Worm (Caenorhabditis elegans): Measurements from ENCODE around the gene pax-2.

- TF ChIP-seq ces-1 (GFP tag; optimal IDR thresholded peaks at IDR 0.05) (no peak), aha-1 (tag) (peak; percentile 18), snpc-1.2 (GFP tag; IDR thresholded peaks at IDR 0.05) (no peak), hmg-1.1 (GFP tag; IDR thresholded peaks at IDR 0.05) (no peak), fkh-10 (GFP tag; optimal IDR thresholded peaks at IDR 0.05) (no peak), nhr-10 (tag; optimal IDR thresholded peaks at IDR 0.05) (no peak), dpl-1 (GFP tag; optimal IDR thresholded peaks at IDR 0.05) (no peak), pqm-1 (tag; optimal IDR thresholded peaks at IDR 0.05) (no peak), zip-2 (tag; optimal IDR thresholded peaks at IDR 0.05) (no peak), nhr-76 (tag; optimal IDR thresholded peaks at IDR 0.05) (no peak)
Observed at ce11 chrIV:4225851-4226250, 21.7 kb upstream of the pax-2 start, which contains the start of gene srbc-71.

All from whole organism, L4 larva.